Worm (Caenorhabditis elegans) whole organism, L2 larva: ENCODE results near the gene acs-19.

Experiments
- ZK546.5 ChIP-seq: sonication (generic microtip); optimal IDR thresholded peaks from 2 replicates; lab custom pipeline; 2017; ENCODE audit warnings: missing biosample characterization, missing genetic modification characterization
- alr-1 ChIP-seq: fragments of 150-350 bp; optimal IDR thresholded peaks from 2 replicates; lab custom pipeline; 2014; ENCODE audit warnings: missing biosample characterization, missing genetic modification characterization
- elt-3 ChIP-seq: sonication (generic microtip); optimal IDR thresholded peaks from 2 replicates; lab custom pipeline; 2017; ENCODE audit warnings: missing biosample characterization, missing genetic modification characterization
- nhr-25 ChIP-seq: fragments of 150-350 bp; sonication (generic microtip); optimal IDR thresholded peaks from 3 replicates; lab custom pipeline; 2014; ENCODE audit warnings: missing biosample characterization, missing genetic modification characterization
- skn-1 ChIP-seq: sonication (generic microtip); optimal IDR thresholded peaks from 2 replicates; lab custom pipeline; 2017; ENCODE audit warnings: missing biosample characterization, missing genetic modification characterization
- unc-39 ChIP-seq: fragments of 150-350 bp; optimal IDR thresholded peaks from 2 replicates; lab custom pipeline; 2014; ENCODE audit warnings: missing biosample characterization, missing genetic modification characterization
- zag-1 ChIP-seq: fragments of 150-350 bp; optimal IDR thresholded peaks from 2 replicates; lab custom pipeline; 2014; ENCODE audit warnings: missing biosample characterization, missing genetic modification characterization

ce11 chrIII:3831798-3832197 is 32.5 kb upstream of the acs-19 start:
- no peak for TF ChIP-seq ZK546.5 (tag; lab: Kevin White, UChicago)
- no peak for TF ChIP-seq alr-1 (tag; lab: Kevin White, UChicago)
- no peak for TF ChIP-seq zag-1 (tag; lab: Kevin White, UChicago)
- no peak for TF ChIP-seq nhr-25 (tag; lab: Kevin White, UChicago)
- TF ChIP-seq elt-3 (tag; lab: Kevin White, UChicago) = no peak
- TF ChIP-seq unc-39 (tag; lab: Kevin White, UChicago) = no peak
- no peak for TF ChIP-seq skn-1 (tag; lab: Kevin White, UChicago)
